Worm (Caenorhabditis elegans) whole organism, L1 larva: ENCODE measurements around the gene skr-13.

Experiments
- C04F5.9 ChIP-seq: sonication (generic microtip); optimal IDR thresholded peaks from 2 replicates; lab custom pipeline; 2016; ENCODE audit warnings: missing genetic modification characterization, missing compliant biosample characterization
- aha-1 ChIP-seq: fragments of 150-350 bp; optimal IDR thresholded peaks from 2 replicates; lab custom pipeline; 2014; ENCODE audit warnings: missing biosample characterization, missing genetic modification characterization
- alr-1 ChIP-seq: fragments of 200-800 bp; sonication (Bioruptor generic); optimal IDR thresholded peaks from 2 replicates; lab custom pipeline; 2018; ENCODE audit warnings: borderline replicate concordance, mild to moderate bottlenecking, missing genetic modification characterization, missing compliant biosample characterization
- ama-1 ChIP-seq: fragments of 150-350 bp; optimal IDR thresholded peaks from 2 replicates; lab custom pipeline; 2014
- blmp-1 ChIP-seq: fragments of 150-350 bp; optimal IDR thresholded peaks from 2 replicates; lab custom pipeline; 2014; ENCODE audit warnings: missing biosample characterization, missing genetic modification characterization
- ces-1 ChIP-seq: fragments of 150-350 bp; optimal IDR thresholded peaks from 2 replicates; lab custom pipeline; 2014; ENCODE audit warnings: missing biosample characterization, missing genetic modification reagents, missing genetic modification characterization
- dpl-1 ChIP-seq, 3 experiments: fragments of 150-350 bp in 2 of 3; sonication (generic microtip) in 1 of 3; optimal IDR thresholded peaks; 2 replicates each; lab custom pipeline; 2014 to 2017; ENCODE audit warnings: missing biosample characterization in 3 of 3, missing genetic modification characterization in 3 of 3, missing genetic modification reagents in 3 of 3
- dsc-1 ChIP-seq: sonication (generic microtip); optimal IDR thresholded peaks from 2 replicates; lab custom pipeline; 2016; ENCODE audit warnings: mild to moderate bottlenecking, missing genetic modification characterization, missing compliant biosample characterization
- efl-1 ChIP-seq, 4 experiments: fragments of 150-350 bp; optimal IDR thresholded peaks in 3 of 4; peaks in 1 of 4; 1 replicate in 1 of 4; 2 replicates in 3 of 4; lab custom pipeline; 2014; ENCODE audit warnings: missing biosample characterization in 2 of 4, missing genetic modification characterization in 2 of 4, missing genetic modification reagents in 2 of 4
- efl-3 ChIP-seq: fragments of 200-800 bp; sonication (Bioruptor generic); optimal IDR thresholded peaks from 2 replicates; lab custom pipeline; 2018; ENCODE audit warnings: mild to moderate bottlenecking, missing genetic modification characterization, missing compliant biosample characterization
- egl-13 ChIP-seq: sonication (generic microtip); optimal IDR thresholded peaks from 2 replicates; lab custom pipeline; 2016; ENCODE audit warnings: missing genotype, missing genetic modification reagents, missing genetic modification characterization, missing compliant biosample characterization
- elt-2 ChIP-seq: sonication (generic microtip); optimal IDR thresholded peaks from 2 replicates; lab custom pipeline; 2016; ENCODE audit warnings: missing genetic modification characterization, mild to moderate bottlenecking, inconsistent platforms, missing compliant biosample characterization, missing genetic modification reagents
- elt-3 ChIP-seq, 6 experiments: fragments of 150-350 bp in 1 of 6; sonication (generic microtip); optimal IDR thresholded peaks; 2 replicates each; lab custom pipeline; 2017 to 2018; ENCODE audit warnings: missing biosample characterization in 6 of 6, missing genetic modification characterization in 6 of 6, inconsistent platforms in 1 of 6
- fkh-10 ChIP-seq: sonication (generic microtip); optimal IDR thresholded peaks from 2 replicates; lab custom pipeline; 2017; ENCODE audit warnings: missing biosample characterization, missing genetic modification reagents, missing genetic modification characterization
- fkh-4 ChIP-seq: sonication (generic microtip); optimal IDR thresholded peaks from 2 replicates; lab custom pipeline; 2016; ENCODE audit warnings: missing compliant biosample characterization, missing genetic modification characterization, borderline replicate concordance
- fkh-8 ChIP-seq: sonication (generic microtip); optimal IDR thresholded peaks from 2 replicates; lab custom pipeline; 2016; ENCODE audit warnings: mild to moderate bottlenecking, missing genetic modification characterization, missing compliant biosample characterization
- hlh-17 ChIP-seq: fragments of 200-800 bp; sonication (Bioruptor generic); optimal IDR thresholded peaks from 2 replicates; lab custom pipeline; 2018; ENCODE audit warnings: missing genetic modification characterization, mild to moderate bottlenecking, missing compliant biosample characterization, moderate library complexity, borderline replicate concordance
- hpl-2 ChIP-seq: fragments of 150-350 bp; optimal IDR thresholded peaks from 2 replicates; lab custom pipeline; 2014; ENCODE audit warnings: missing biosample characterization, missing genetic modification reagents, missing genetic modification characterization
- jun-1 ChIP-seq: fragments of 150-350 bp; optimal IDR thresholded peaks from 2 replicates; lab custom pipeline; 2014; ENCODE audit warnings: missing biosample characterization, missing genetic modification reagents, missing genetic modification characterization
- lin-35 ChIP-seq, 2 experiments: fragments of 150-350 bp; optimal IDR thresholded peaks; 2 replicates each; lab custom pipeline; 2014; ENCODE audit warnings: missing biosample characterization in 2 of 2, missing genetic modification characterization in 2 of 2, missing genetic modification reagents in 2 of 2
- mep-1 ChIP-seq: fragments of 150-350 bp; optimal IDR thresholded peaks from 2 replicates; lab custom pipeline; 2014; ENCODE audit warnings: missing biosample characterization, missing genetic modification characterization
- nhr-12 ChIP-seq: sonication (generic microtip); optimal IDR thresholded peaks from 2 replicates; lab custom pipeline; 2017; ENCODE audit warnings: missing biosample characterization, missing genetic modification characterization
- nhr-20 ChIP-seq: sonication (generic microtip); optimal IDR thresholded peaks from 2 replicates; lab custom pipeline; 2016; ENCODE audit warnings: mild to moderate bottlenecking, missing genetic modification characterization, missing compliant biosample characterization
- nhr-71 ChIP-seq: sonication (generic microtip); optimal IDR thresholded peaks from 2 replicates; lab custom pipeline; 2016; ENCODE audit warnings: mild to moderate bottlenecking, missing genetic modification characterization, moderate library complexity, missing compliant biosample characterization
- nhr-76 ChIP-seq: sonication (generic microtip); optimal IDR thresholded peaks from 2 replicates; lab custom pipeline; 2017; ENCODE audit warnings: missing biosample characterization, missing genetic modification characterization
- nhr-77 ChIP-seq: fragments of 150-350 bp; optimal IDR thresholded peaks from 2 replicates; lab custom pipeline; 2014; ENCODE audit warnings: missing biosample characterization, missing genetic modification characterization
- nhr-85 ChIP-seq: sonication (generic microtip); peaks from one replicate; lab custom pipeline; 2016; ENCODE audit warnings: missing genetic modification characterization, inconsistent platforms, missing compliant biosample characterization
- pag-3 ChIP-seq: sonication (generic microtip); optimal IDR thresholded peaks from 2 replicates; lab custom pipeline; 2017; ENCODE audit warnings: missing genetic modification characterization, mild to moderate bottlenecking, missing compliant biosample characterization, antibody characterized with exemption, borderline replicate concordance; ENCODE audit not compliant: insufficient read depth
- rnt-1 ChIP-seq: sonication (generic microtip); optimal IDR thresholded peaks from 2 replicates; lab custom pipeline; 2016; ENCODE audit warnings: mild to moderate bottlenecking, missing genetic modification characterization, moderate library complexity, missing compliant biosample characterization
- snu-23 ChIP-seq: sonication (generic microtip); optimal IDR thresholded peaks from 2 replicates; lab custom pipeline; 2016; ENCODE audit warnings: missing genetic modification characterization, missing compliant biosample characterization
- sox-4 ChIP-seq: sonication (generic microtip); optimal IDR thresholded peaks from 2 replicates; lab custom pipeline; 2016; ENCODE audit warnings: missing genetic modification characterization, missing compliant biosample characterization
- swsn-7 ChIP-seq: sonication (generic microtip); optimal IDR thresholded peaks from 2 replicates; lab custom pipeline; 2016; ENCODE audit warnings: missing genetic modification characterization, missing compliant biosample characterization
- unc-130 ChIP-seq: fragments of 150-350 bp; optimal IDR thresholded peaks from 2 replicates; lab custom pipeline; 2017; ENCODE audit warnings: missing biosample characterization, missing genetic modification characterization, inconsistent platforms
- xbp-1 ChIP-seq: sonication (generic microtip); optimal IDR thresholded peaks from 2 replicates; lab custom pipeline; 2016; ENCODE audit warnings: missing genetic modification characterization, missing compliant biosample characterization

Gene skr-13

DNA sequence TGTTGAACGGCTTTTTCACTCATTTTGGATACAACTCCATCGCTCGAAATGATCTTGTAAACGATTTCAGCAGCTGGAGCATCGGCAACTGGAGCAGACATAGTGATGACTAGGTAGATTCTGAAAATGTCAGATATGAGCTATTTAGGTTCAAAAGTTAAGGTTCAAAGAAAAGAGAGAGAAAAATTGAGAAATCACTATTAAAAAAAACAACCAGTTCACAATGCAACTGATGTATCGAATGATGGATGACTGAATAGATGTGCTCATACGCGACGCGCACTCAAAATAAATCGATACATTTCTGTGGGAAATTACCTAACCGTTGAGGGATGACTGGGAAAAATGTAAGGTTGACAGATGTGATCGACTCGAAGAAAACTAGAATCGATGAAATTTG lies at the start of gene skr-13:
Gene skr-13 (minus strand): TSS at position 101 of the 400 bp plus-strand sequence.
- TF ChIP-seq alr-1 (tag; lab: Kevin White, UChicago) = no peak
- no peak for TF ChIP-seq nhr-77
- no peak for TF ChIP-seq efl-3 (GFP tag; lab: Kevin White, UChicago)
- no peak for TF ChIP-seq hpl-2
- no peak for TF ChIP-seq snu-23 (GFP tag; lab: Kevin White, UChicago)
- TF ChIP-seq sox-4 (tag; lab: Kevin White, UChicago) = no peak
- no peak for TF ChIP-seq nhr-20
- TF ChIP-seq ama-1 (lab: Kevin White, UChicago) = no peak
- no peak for TF ChIP-seq egl-13 (tag; lab: Kevin White, UChicago)
- no peak for TF ChIP-seq fkh-10 (GFP tag; lab: Kevin White, UChicago)
- no peak for TF ChIP-seq fkh-4 (tag; lab: Kevin White, UChicago)
- no peak for TF ChIP-seq fkh-8 (tag; lab: Kevin White, UChicago)
- no peak for TF ChIP-seq dpl-1 (GFP tag; optimal IDR thresholded peaks at IDR 0.05; lab: Kevin White, UChicago)
- TF ChIP-seq nhr-76 = no peak
- TF ChIP-seq unc-130 (tag; lab: Kevin White, UChicago) = no peak
- no peak for TF ChIP-seq aha-1 (tag; lab: Kevin White, UChicago)

DNA sequence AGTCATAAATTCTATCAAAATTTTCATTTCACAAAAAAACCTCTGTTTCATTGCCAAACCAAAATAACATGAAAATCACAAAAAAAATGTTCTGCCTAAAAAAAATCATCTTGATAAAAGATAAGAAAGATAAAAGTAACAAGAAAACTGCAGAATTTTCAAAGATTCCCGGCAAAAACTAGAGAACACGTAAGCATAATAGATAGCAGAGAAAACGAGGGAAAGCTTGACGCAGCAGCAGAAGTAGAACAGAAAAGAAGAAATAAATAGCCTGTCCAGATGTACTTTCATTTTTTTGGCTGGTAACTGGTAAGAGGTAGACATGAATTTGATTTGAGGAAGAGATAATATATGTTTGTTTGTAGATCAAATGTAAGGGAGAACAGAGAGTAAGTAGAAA lies 48.3 kb upstream of the skr-13 start:
- TF ChIP-seq pag-3 = peak; percentile 44
- peak in 1 of 3 experiments; percentile 0 for TF ChIP-seq dpl-1 (GFP tag; optimal IDR thresholded peaks at IDR 0.05; lab: Kevin White, UChicago)
- TF ChIP-seq blmp-1 (tag; lab: Kevin White, UChicago) = peak; percentile 78
- TF ChIP-seq elt-3 (tag; optimal IDR thresholded peaks at IDR 0.05; lab: Kevin White, UChicago) = peak in 1 of 6 experiments; percentile 50
- TF ChIP-seq lin-35 (GFP tag; optimal IDR thresholded peaks at IDR 0.05; lab: Kevin White, UChicago) = peak in 1 of 2 experiments; percentile 6
- peak; percentile 17 to 19 for TF ChIP-seq efl-1 (optimal IDR thresholded peaks at IDR 0.05; lab: Kevin White, UChicago)
- no peak for TF ChIP-seq efl-1 (GFP tag; optimal IDR thresholded peaks at IDR 0.05 in 1 of 2; lab: Kevin White, UChicago)
- no peak for TF ChIP-seq nhr-12 (tag; lab: Kevin White, UChicago)
- TF ChIP-seq ces-1 = no peak
- no peak for TF ChIP-seq xbp-1 (tag; lab: Kevin White, UChicago)

- TF ChIP-seq mep-1 (peak; percentile 24), blmp-1 (tag; lab: Kevin White, UChicago) (peak; percentile 75), nhr-71 (tag; lab: Kevin White, UChicago) (peak; percentile 13), dsc-1 (tag; lab: Kevin White, UChicago) (peak; percentile 26), efl-1 (optimal IDR thresholded peaks at IDR 0.05; lab: Kevin White, UChicago) (no peak), efl-1 (GFP tag; optimal IDR thresholded peaks at IDR 0.05 in 1 of 2; lab: Kevin White, UChicago) (no peak), rnt-1 (no peak), pag-3 (peak; percentile 73)
Measured at ce11 chrIV:17209309-17209708, 46.9 kb upstream of the skr-13 start.

DNA sequence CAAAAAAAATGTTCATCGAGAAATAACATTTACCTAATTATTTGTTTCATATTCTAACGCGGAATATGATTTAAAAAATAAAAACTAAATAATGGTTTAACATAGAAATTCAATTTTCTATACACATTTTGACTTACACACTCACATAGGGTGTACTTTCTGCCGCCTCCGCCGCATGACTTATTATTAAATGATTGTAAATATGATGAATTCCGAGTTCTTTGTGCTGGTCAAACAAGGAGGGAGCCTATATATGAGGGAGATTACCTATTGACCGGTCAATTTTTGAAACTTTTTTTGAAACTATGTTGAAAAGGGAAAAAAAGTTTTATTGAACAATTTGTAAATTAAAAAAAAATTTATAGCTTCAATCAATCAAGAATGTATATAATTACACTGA lies 45.4 kb upstream of the skr-13 start:
- TF ChIP-seq C04F5.9 (tag; lab: Kevin White, UChicago) (no peak), swsn-7 (no peak), fkh-10 (GFP tag; lab: Kevin White, UChicago) (no peak), nhr-85 (tag; lab: Kevin White, UChicago) (no peak), efl-1 (optimal IDR thresholded peaks at IDR 0.05; lab: Kevin White, UChicago) (no peak), efl-1 (GFP tag; optimal IDR thresholded peaks at IDR 0.05 in 1 of 2; lab: Kevin White, UChicago) (no peak), jun-1 (tag; lab: Kevin White, UChicago) (no peak), hlh-17 (GFP tag; lab: Kevin White, UChicago) (no peak), aha-1 (tag; lab: Kevin White, UChicago) (no peak), elt-2 (tag; lab: Kevin White, UChicago) (peak; percentile 4)
